Worm (Caenorhabditis elegans) whole organism, L2 larva: ENCODE results near the gene R11G1.2.

Source experiments
- ceh-82 ChIP-seq: fragments of 150-350 bp; optimal IDR thresholded peaks from 2 replicates; lab custom pipeline; 2014; ENCODE audit warnings: missing biosample characterization, missing genetic modification characterization
- ztf-11 ChIP-seq: sonication (generic microtip); optimal IDR thresholded peaks from 2 replicates; lab custom pipeline; 2017; ENCODE audit warnings: missing biosample characterization, missing genetic modification characterization

ce11 chrX:3668842-3669241, 18.4 kb downstream of the R11G1.2 start, which contains the start of gene snet-1:
- TF ChIP-seq ceh-82 (tag; lab: Kevin White, UChicago) = no peak
- no peak for TF ChIP-seq ztf-11 (tag; lab: Kevin White, UChicago)
